Worm (Caenorhabditis elegans): ENCODE results near the gene clc-23.

- TF ChIP-seq him-1 (tag; optimal IDR thresholded peaks at IDR 0.05) (no peak), W03F9.2 (tag; optimal IDR thresholded peaks at IDR 0.05) (no peak)
Measured at ce11 chrIII:982961-983360, 37.8 kb upstream of the clc-23 start, which contains the start of gene tbc-10.

Data from whole organism, L4/young adult.